Fruit fly (Drosophila melanogaster) whole organism, adult: ENCODE measurements around the gene rt.
"Not testable (repeated sequence)": the region's sequence is repeated elsewhere in the genome, so short reads cannot be mapped to it uniquely, and the experiment has no call there.

Source experiments
- CG11617 ChIP-seq: fragments of 200-800 bp; sonication (Bioruptor generic); optimal IDR thresholded peaks from 2 replicates; lab custom pipeline; 2017; ENCODE audit warnings: mild to moderate bottlenecking, missing biosample characterization, missing genetic modification reagents, missing genetic modification characterization
- CG12768 ChIP-seq: fragments of 200-800 bp; sonication (Bioruptor generic); optimal IDR thresholded peaks from 2 replicates; lab custom pipeline; 2017; ENCODE audit warnings: missing biosample characterization, missing genetic modification characterization, mild to moderate bottlenecking, moderate library complexity, missing genetic modification reagents
- CG14711 ChIP-seq: fragments of 200-800 bp; sonication (Bioruptor generic); optimal IDR thresholded peaks from 2 replicates; lab custom pipeline; 2018; ENCODE audit warnings: missing biosample characterization, mild to moderate bottlenecking, missing genetic modification characterization, moderate library complexity
- CG1620 ChIP-seq: fragments of 200-800 bp; sonication (Bioruptor generic); optimal IDR thresholded peaks from 2 replicates; lab custom pipeline; 2016; ENCODE audit warnings: missing biosample characterization, missing genetic modification characterization
- CG33017 ChIP-seq: fragments of 200-800 bp; sonication (Bioruptor generic); optimal IDR thresholded peaks from 2 replicates; lab custom pipeline; 2018; ENCODE audit warnings: missing biosample characterization, mild to moderate bottlenecking, missing genetic modification characterization, moderate library complexity
- CG5204 ChIP-seq: fragments of 200-800 bp; sonication (Bioruptor generic); optimal IDR thresholded peaks from 2 replicates; lab custom pipeline; 2016; ENCODE audit warnings: missing biosample characterization, missing genetic modification characterization
- CG7045 ChIP-seq: fragments of 200-800 bp; sonication (Bioruptor generic); optimal IDR thresholded peaks from 2 replicates; lab custom pipeline; 2017; ENCODE audit warnings: missing biosample characterization, mild to moderate bottlenecking, missing genetic modification characterization
- CG7101 ChIP-seq: fragments of 200-800 bp; sonication (Bioruptor generic); optimal IDR thresholded peaks from 2 replicates; lab custom pipeline; 2018; ENCODE audit warnings: missing biosample characterization, mild to moderate bottlenecking, missing genetic modification characterization, moderate library complexity
- Clk ChIP-seq: fragments of 200-800 bp; sonication (Bioruptor generic); optimal IDR thresholded peaks from 2 replicates; lab custom pipeline; 2017; ENCODE audit warnings: missing biosample characterization, missing genetic modification characterization
- Crg-1 ChIP-seq: fragments of 200-800 bp; sonication (Bioruptor generic); optimal IDR thresholded peaks from 2 replicates; lab custom pipeline; 2016; ENCODE audit warnings: missing biosample characterization, missing genetic modification characterization
- Hr96 ChIP-seq: fragments of 200-800 bp; sonication (Bioruptor generic); optimal IDR thresholded peaks from 2 replicates; lab custom pipeline; 2016; ENCODE audit warnings: missing biosample characterization, missing genetic modification characterization
- Mnt ChIP-seq: fragments of 200-800 bp; sonication (Bioruptor generic); optimal IDR thresholded peaks from 2 replicates; lab custom pipeline; 2016; ENCODE audit warnings: missing biosample characterization, mild to moderate bottlenecking, missing genetic modification characterization
- bab1 ChIP-seq: fragments of 200-800 bp; sonication (Bioruptor generic); optimal IDR thresholded peaks from 3 replicates; lab custom pipeline; 2019; ENCODE audit warnings: missing biosample characterization, mild to moderate bottlenecking, missing genetic modification characterization, moderate library complexity
- cic ChIP-seq: fragments of 200-800 bp; sonication (Bioruptor generic); optimal IDR thresholded peaks from 2 replicates; lab custom pipeline; 2017; ENCODE audit warnings: missing biosample characterization, mild to moderate bottlenecking, missing genetic modification characterization, moderate library complexity
- cnc ChIP-seq, 2 experiments: fragments of >200 bp; optimal IDR thresholded peaks; 2 replicates each; lab custom pipeline; 2017
- kay ChIP-seq: fragments of 200-800 bp; sonication (Bioruptor generic); peaks from one replicate; lab custom pipeline; 2016; ENCODE audit warnings: missing biosample characterization, missing genetic modification characterization, borderline replicate concordance
- ovo ChIP-seq: fragments of 200-800 bp; sonication (Bioruptor generic); optimal IDR thresholded peaks from 2 replicates; lab custom pipeline; 2016; ENCODE audit warnings: missing biosample characterization, missing genetic modification characterization
- pad ChIP-seq: fragments of 200-800 bp; sonication (Bioruptor generic); optimal IDR thresholded peaks from 3 replicates; lab custom pipeline; 2017; ENCODE audit warnings: missing biosample characterization, missing genetic modification characterization, mild to moderate bottlenecking, moderate library complexity, missing genetic modification reagents
- tj ChIP-seq: fragments of 200-800 bp; sonication (Bioruptor generic); optimal IDR thresholded peaks from 3 replicates; lab custom pipeline; 2017; ENCODE audit warnings: missing biosample characterization, mild to moderate bottlenecking, missing genetic modification characterization, moderate library complexity
- toe ChIP-seq: fragments of 200-800 bp; sonication (Bioruptor generic); optimal IDR thresholded peaks from 2 replicates; lab custom pipeline; 2016; ENCODE audit warnings: missing biosample characterization, missing genetic modification characterization

rt gene

DNA sequence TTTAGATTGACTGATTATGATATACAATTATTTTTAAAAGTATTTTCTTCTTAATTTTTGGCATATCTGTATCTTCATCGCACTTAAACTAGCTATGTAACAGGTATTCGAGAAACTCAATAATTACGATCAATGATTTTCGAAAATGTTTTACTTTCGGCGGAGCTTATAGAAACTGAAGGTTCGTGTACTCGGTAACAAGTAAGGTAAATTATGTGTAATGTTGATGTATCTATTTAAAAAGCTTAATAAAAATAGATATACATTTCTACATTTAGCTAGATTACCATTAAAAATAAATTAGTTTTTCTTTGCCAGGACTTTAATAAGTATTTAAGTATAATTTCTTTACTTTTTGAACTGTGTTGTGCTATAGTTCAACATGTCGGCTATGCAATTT lies 8.7 kb downstream of the rt start:
- no peak for TF ChIP-seq bab1
- TF ChIP-seq ovo (GFP tag; lab: Kevin White, UChicago) = no peak

DNA sequence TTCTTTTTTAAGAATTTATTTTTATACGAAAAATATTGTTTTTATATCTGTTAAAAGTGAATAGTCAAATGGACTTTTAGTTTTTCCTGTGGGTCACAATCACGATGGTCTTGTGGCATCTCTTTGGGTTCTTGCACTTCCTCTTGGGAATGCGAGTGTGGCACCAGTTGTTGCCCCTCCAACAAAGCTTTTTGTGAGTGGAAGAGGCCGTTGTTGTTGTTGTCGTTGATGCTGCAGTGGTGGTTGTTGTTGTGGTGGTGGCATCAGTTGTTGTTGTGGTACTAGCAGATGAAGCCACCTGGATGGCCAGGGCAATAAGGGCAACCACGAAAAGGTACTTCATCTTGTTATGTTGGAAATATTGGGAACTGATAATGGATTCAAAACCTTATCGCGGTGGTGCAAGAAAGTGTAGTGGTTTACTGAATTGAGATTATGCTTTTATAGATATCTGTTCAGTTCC lies 9.3 kb downstream of the rt start, which contains the start of gene CG33270:
Gene CG33270 (minus strand): TSS at position 413 of the 463 bp plus-strand sequence.
- no peak for TF ChIP-seq Crg-1
- TF ChIP-seq ovo (GFP tag; lab: Kevin White, UChicago) = no peak
- TF ChIP-seq Mnt = no peak
- no peak for TF ChIP-seq toe (GFP tag; lab: Kevin White, UChicago)
- TF ChIP-seq cnc (optimal IDR thresholded peaks at IDR 0.05; lab: Kevin White, UChicago) = no peak
- no peak for TF ChIP-seq tj
- TF ChIP-seq pad (GFP tag; lab: Kevin White, UChicago) = no peak
- no peak for TF ChIP-seq Hr96 (GFP tag; lab: Kevin White, UChicago)
- TF ChIP-seq CG7101 (tag; lab: Kevin White, UChicago) = no peak
- no peak for TF ChIP-seq Clk (GFP tag; lab: Kevin White, UChicago)

DNA sequence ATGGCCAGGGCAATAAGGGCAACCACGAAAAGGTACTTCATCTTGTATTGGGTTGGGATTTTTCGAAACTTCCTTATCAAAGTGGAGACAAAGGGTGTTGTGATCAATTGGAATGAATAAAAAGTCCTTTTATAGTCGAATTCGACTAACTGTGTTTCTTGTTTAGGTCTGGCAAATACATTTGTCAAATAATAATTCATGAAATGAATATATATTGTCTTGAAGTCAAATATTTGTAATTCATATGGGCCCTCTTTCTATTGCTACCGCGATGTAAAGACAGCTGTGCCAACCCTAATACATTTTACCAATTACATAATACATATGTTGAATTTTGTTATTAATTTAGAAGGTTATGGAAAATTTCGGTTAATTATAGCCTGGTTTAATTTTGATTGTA lies 10.2 kb downstream of the rt start, which contains the start of gene CG33271:
Gene CG33271 (minus strand): TSS at position 101 of the 400 bp plus-strand sequence.
- no peak for TF ChIP-seq CG1620 (GFP tag; lab: Kevin White, UChicago)
- no peak for TF ChIP-seq Clk (GFP tag; lab: Kevin White, UChicago)
- no peak for TF ChIP-seq cnc (optimal IDR thresholded peaks at IDR 0.05; lab: Kevin White, UChicago)
- TF ChIP-seq CG7045 (GFP tag; lab: Kevin White, UChicago) = no peak

DNA sequence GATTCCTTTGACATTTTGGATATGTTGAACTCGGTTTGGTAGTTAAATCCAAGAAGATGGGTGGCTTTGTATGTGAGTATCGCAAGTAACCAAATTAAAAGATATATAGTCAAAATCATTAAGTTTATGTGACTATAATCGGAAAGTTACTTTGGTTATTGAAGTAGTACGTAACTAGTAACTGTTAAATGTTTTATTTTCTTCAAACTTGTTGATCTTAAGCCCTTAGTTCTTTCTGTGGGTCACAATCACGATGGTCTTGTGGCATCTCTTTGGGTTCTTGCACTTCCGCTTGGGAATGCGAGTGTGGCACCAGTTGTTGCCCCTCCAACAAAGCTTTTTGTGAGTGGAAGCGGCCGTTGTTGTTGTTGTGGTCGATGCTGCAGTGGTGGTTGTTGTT lies 10.6 kb downstream of the rt start, which contains the start of gene CG33489:
Gene CG33489 (minus strand): TSS at position 101 of the 400 bp plus-strand sequence.
- not testable (repeated sequence) for TF ChIP-seq cic (GFP tag; lab: Kevin White, UChicago); CG1620 (GFP tag; lab: Kevin White, UChicago); CG33017 (tag; lab: Kevin White, UChicago)

DNA sequence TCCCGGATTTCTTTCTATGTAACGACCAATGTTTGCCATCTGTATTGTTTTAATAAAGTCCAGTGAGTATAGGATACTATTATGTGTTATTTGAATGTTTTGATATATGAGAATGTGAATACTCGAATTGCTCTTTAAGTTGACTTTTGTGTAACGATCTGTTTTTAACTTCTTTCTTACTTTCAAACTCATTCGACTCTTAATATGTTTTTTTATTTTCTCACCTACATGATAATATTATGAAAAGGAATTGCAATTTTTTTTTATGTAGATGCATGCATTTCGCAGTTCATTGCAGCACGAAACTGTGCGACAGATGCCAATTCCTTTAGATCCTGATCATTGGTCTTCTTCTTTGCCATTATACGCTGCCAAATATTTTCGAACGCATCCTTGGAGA lies 13.0 kb downstream of the rt start, which contains the start of gene CG33490:
Gene CG33490 (minus strand): TSS at position 101 of the 400 bp plus-strand sequence.
- no peak for TF ChIP-seq cnc (optimal IDR thresholded peaks at IDR 0.05; lab: Kevin White, UChicago)
- no peak for TF ChIP-seq Mnt
- TF ChIP-seq CG1620 (GFP tag; lab: Kevin White, UChicago) = no peak
- TF ChIP-seq Clk (GFP tag; lab: Kevin White, UChicago) = no peak
- no peak for TF ChIP-seq bab1
- no peak for TF ChIP-seq kay (GFP tag; lab: Kevin White, UChicago)
- no peak for TF ChIP-seq CG12768 (GFP tag; lab: Kevin White, UChicago)
- no peak for TF ChIP-seq CG7045 (GFP tag; lab: Kevin White, UChicago)
- TF ChIP-seq Crg-1 = no peak
- TF ChIP-seq CG5204 (GFP tag; lab: Kevin White, UChicago) = no peak
- TF ChIP-seq CG33017 (tag; lab: Kevin White, UChicago) = no peak
- TF ChIP-seq cic (GFP tag; lab: Kevin White, UChicago) = no peak
- no peak for TF ChIP-seq Hr96 (GFP tag; lab: Kevin White, UChicago)
- TF ChIP-seq ovo (GFP tag; lab: Kevin White, UChicago) = no peak
- TF ChIP-seq CG14711 (tag; lab: Kevin White, UChicago) = no peak
- no peak for TF ChIP-seq pad (GFP tag; lab: Kevin White, UChicago)

DNA sequence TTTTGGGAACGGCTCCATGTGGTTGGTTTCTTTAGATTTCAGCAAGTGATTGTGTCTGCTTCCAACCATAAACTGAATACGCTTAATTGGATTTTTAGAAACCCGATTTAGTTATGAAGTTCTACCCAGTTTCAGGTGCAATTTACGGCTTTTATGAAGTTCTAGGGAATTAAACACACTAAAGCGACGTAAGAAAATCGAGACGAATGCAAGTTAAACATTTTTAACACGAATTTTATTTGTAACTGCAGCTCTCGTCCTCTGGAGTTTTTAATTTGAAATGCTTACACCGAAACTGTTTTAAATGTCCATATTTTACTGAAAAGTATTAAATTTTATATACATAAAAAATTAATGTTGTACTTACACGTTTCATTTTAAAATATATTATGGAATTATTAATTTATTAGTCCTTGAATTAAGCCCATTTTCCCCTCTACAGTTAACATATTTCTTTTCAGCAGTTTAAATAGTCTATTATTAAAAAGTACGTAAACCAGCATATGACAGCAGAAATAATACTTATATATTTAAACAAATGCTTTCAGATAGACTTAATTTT lies 23.5 kb downstream of the rt start, which contains the start of the genes CG46412 and CG33267:
Gene CG46412 (minus strand): TSS at position 101 of the 562 bp plus-strand sequence.
Gene CG33267 (plus strand): TSS at position 512 of the 562 bp plus-strand sequence.
- TF ChIP-seq toe (GFP tag; lab: Kevin White, UChicago) (no peak), CG5204 (GFP tag; lab: Kevin White, UChicago) (no peak), ovo (GFP tag; lab: Kevin White, UChicago) (no peak), CG33017 (tag; lab: Kevin White, UChicago) (no peak), Clk (GFP tag; lab: Kevin White, UChicago) (no peak), cic (GFP tag; lab: Kevin White, UChicago) (no peak), cnc (optimal IDR thresholded peaks at IDR 0.05; lab: Kevin White, UChicago) (no peak), CG14711 (tag; lab: Kevin White, UChicago) (no peak), CG7101 (tag; lab: Kevin White, UChicago) (no peak), Hr96 (GFP tag; lab: Kevin White, UChicago) (no peak), bab1 (no peak), tj (no peak), Crg-1 (no peak), Mnt (no peak), CG12768 (GFP tag; lab: Kevin White, UChicago) (no peak), CG7045 (GFP tag; lab: Kevin White, UChicago) (no peak), pad (GFP tag; lab: Kevin White, UChicago) (no peak), CG1620 (GFP tag; lab: Kevin White, UChicago) (no peak), CG11617 (GFP tag; lab: Kevin White, UChicago) (no peak)
